Worm (Caenorhabditis elegans) whole organism, dauer: ENCODE results near the gene K07E1.1.

Experiments
- unc-62 ChIP-seq: sonication (generic microtip); optimal IDR thresholded peaks from 2 replicates; lab custom pipeline; 2017; ENCODE audit warnings: missing biosample characterization, missing genetic modification reagents, missing genetic modification characterization

K07E1.1 gene

ce11 chrII:4550783-4551182, at the start of gene K07E1.1:
Gene K07E1.1 (plus strand): TSS chrII:4551083.
- no peak for TF ChIP-seq unc-62

- TF ChIP-seq unc-62, result no peak
These were observed 45.7 kb upstream of the K07E1.1 start, which contains the start of gene camt-1 for ce11 chrII:4505097-4505626. Gene camt-1 (minus strand): TSS chrII:4505147.

- no peak for TF ChIP-seq unc-62
These were observed 44.2 kb upstream of the K07E1.1 start for ce11 chrII:4506552-4507291.

ce11 chrII:4507669-4508068, 43.2 kb upstream of the K07E1.1 start:
- no peak for TF ChIP-seq unc-62

- TF ChIP-seq unc-62, result no peak
These were observed 40.2 kb upstream of the K07E1.1 start for ce11 chrII:4510684-4511083.

- TF ChIP-seq unc-62, result no peak
These were observed 39.0 kb upstream of the K07E1.1 start, which contains the start of gene cyp-23A1 for ce11 chrII:4511911-4512310. Gene cyp-23A1 (plus strand): TSS chrII:4512211.

ce11 chrII:4516291-4516690, 34.6 kb upstream of the K07E1.1 start:
- no peak for TF ChIP-seq unc-62

ce11 chrII:4517254-4517653, 33.6 kb upstream of the K07E1.1 start:
- no peak for TF ChIP-seq unc-62

- TF ChIP-seq unc-62, result no peak
These were observed 32.5 kb upstream of the K07E1.1 start, which contains the start of gene hlh-1 for ce11 chrII:4518300-4518907. Gene hlh-1 (plus strand): TSS chrII:4518574.

ce11 chrII:4519976-4520594, 30.8 kb upstream of the K07E1.1 start:
- no peak for TF ChIP-seq unc-62

ce11 chrII:4523122-4523672, 27.7 kb upstream of the K07E1.1 start, which contains the start of the genes B0304.4 and B0304.2:
Gene B0304.4 (minus strand): TSS chrII:4523222.
Gene B0304.2 (plus strand): TSS chrII:4523622.
- TF ChIP-seq unc-62, result no peak

ce11 chrII:4525185-4525584, 25.7 kb upstream of the K07E1.1 start:
- no peak for TF ChIP-seq unc-62

- no peak for TF ChIP-seq unc-62
These were observed 23.1 kb upstream of the K07E1.1 start, which contains the start of gene sra-35 for ce11 chrII:4527800-4528199. Gene sra-35 (minus strand): TSS chrII:4527900.

- no peak for TF ChIP-seq unc-62
These were observed 19.0 kb upstream of the K07E1.1 start, which contains the start of gene sra-32 for ce11 chrII:4531880-4532279. Gene sra-32 (minus strand): TSS chrII:4531980.

ce11 chrII:4537141-4537540, 13.7 kb upstream of the K07E1.1 start, which contains the start of gene sra-33:
Gene sra-33 (minus strand): TSS chrII:4537241.
- no peak for TF ChIP-seq unc-62

ce11 chrII:4540631-4541030, 10.3 kb upstream of the K07E1.1 start, which contains the start of gene sra-36:
Gene sra-36 (minus strand): TSS chrII:4540731.
- TF ChIP-seq unc-62, result no peak

- no peak for TF ChIP-seq unc-62
These were observed 7.3 kb upstream of the K07E1.1 start, which contains the start of gene sra-34 for ce11 chrII:4543568-4543967. Gene sra-34 (minus strand): TSS chrII:4543668.
